Fruit fly (Drosophila melanogaster) whole organism, embryonic: ENCODE results near the gene Ae2.
A peak's percentile ranks its signal among the peaks of the same experiment; 100 is the strongest.

Experiments
- B-H2 ChIP-seq: fragments of 200-800 bp; sonication (Bioruptor generic); optimal IDR thresholded peaks from 2 replicates; lab custom pipeline; 2018; ENCODE audit warnings: missing biosample characterization, mild to moderate bottlenecking, missing genetic modification characterization
- BEAF-32 ChIP-seq: fragments of 200-800 bp; sonication (Bioruptor generic); optimal IDR thresholded peaks from 3 replicates; lab custom pipeline; 2017; ENCODE audit warnings: missing biosample characterization, missing genetic modification characterization, mild to moderate bottlenecking, moderate library complexity, missing genetic modification reagents
- CG11504 ChIP-seq: fragments of 200-800 bp; sonication (Bioruptor generic); optimal IDR thresholded peaks from 3 replicates; lab custom pipeline; 2019; ENCODE audit warnings: missing biosample characterization, mild to moderate bottlenecking, missing genetic modification characterization, moderate library complexity
- CG12744 ChIP-seq: fragments of 200-800 bp; sonication (Bioruptor generic); optimal IDR thresholded peaks from 2 replicates; lab custom pipeline; 2016; ENCODE audit warnings: missing biosample characterization, missing genetic modification characterization
- CG12942 ChIP-seq: fragments of 200-800 bp; sonication (Bioruptor generic); optimal IDR thresholded peaks from 3 replicates; lab custom pipeline; 2016; ENCODE audit warnings: missing biosample characterization, missing genetic modification characterization
- CG13287 ChIP-seq: fragments of 200-800 bp; sonication (Bioruptor generic); IDR thresholded peaks from 2 replicates; pipeline ENCODE4 v1.3.6; 2022; ENCODE audit warnings: missing biosample characterization, missing genetic modification characterization; ENCODE audit not compliant: partially characterized antibody
- CG13775 ChIP-seq: fragments of 200-800 bp; sonication (Bioruptor generic); optimal IDR thresholded peaks from 3 replicates; lab custom pipeline; 2017; ENCODE audit warnings: missing biosample characterization, mild to moderate bottlenecking, missing genetic modification characterization
- CG14050 ChIP-seq: fragments of 200-800 bp; sonication (Bioruptor generic); IDR thresholded peaks from 3 replicates; pipeline ENCODE4 v1.3.6; 2022; ENCODE audit warnings: missing biosample characterization, missing genetic modification characterization
- CG15479 ChIP-seq: fragments of 200-800 bp; sonication (Bioruptor generic); optimal IDR thresholded peaks from 3 replicates; lab custom pipeline; 2019; ENCODE audit warnings: missing biosample characterization, mild to moderate bottlenecking, missing genetic modification characterization, moderate library complexity
- CG17361 ChIP-seq: fragments of 200-800 bp; sonication (Bioruptor generic); IDR thresholded peaks from 3 replicates; pipeline ENCODE4 v1.3.6; 2022; ENCODE audit warnings: missing biosample characterization, missing genetic modification characterization
- CG18764 ChIP-seq: fragments of 200-800 bp; sonication (Bioruptor generic); optimal IDR thresholded peaks from 3 replicates; lab custom pipeline; 2016; ENCODE audit warnings: missing biosample characterization, missing genetic modification characterization
- CG2120 ChIP-seq: fragments of 200-800 bp; sonication (Bioruptor generic); optimal IDR thresholded peaks from 3 replicates; lab custom pipeline; 2016; ENCODE audit warnings: missing biosample characterization, missing genetic modification characterization
- CG2875 ChIP-seq: fragments of 200-800 bp; sonication (Bioruptor generic); optimal IDR thresholded peaks from 2 replicates; lab custom pipeline; 2017; ENCODE audit warnings: missing biosample characterization, mild to moderate bottlenecking, missing genetic modification characterization, missing genetic modification reagents
- CG30403 ChIP-seq: fragments of 200-800 bp; sonication (Bioruptor generic); optimal IDR thresholded peaks from 3 replicates; lab custom pipeline; 2016; ENCODE audit warnings: missing biosample characterization, missing genetic modification characterization
- CG3407 ChIP-seq: fragments of 200-800 bp; sonication (Bioruptor generic); optimal IDR thresholded peaks from 2 replicates; lab custom pipeline; 2018; ENCODE audit warnings: missing biosample characterization, mild to moderate bottlenecking, missing genetic modification characterization
- CG3726 ChIP-seq: fragments of 200-800 bp; sonication (Bioruptor generic); IDR thresholded peaks from 3 replicates; pipeline ENCODE4, ENCODE4 v1.3.6; 2022; ENCODE audit warnings: missing biosample characterization, missing genetic modification characterization
- CG42726 ChIP-seq: fragments of 200-800 bp; sonication (Bioruptor generic); IDR thresholded peaks from 2 replicates; pipeline ENCODE4 v1.3.6; 2022; ENCODE audit warnings: missing biosample characterization, missing genetic modification characterization; ENCODE audit not compliant: partially characterized antibody
- CG43689 ChIP-seq: fragments of 200-800 bp; sonication (Bioruptor generic); IDR thresholded peaks from 2 replicates; pipeline ENCODE4 v1.3.6; 2022; ENCODE audit warnings: missing biosample characterization, missing genetic modification characterization
- CG7987 ChIP-seq: fragments of 200-800 bp; sonication (Bioruptor generic); optimal IDR thresholded peaks from 2 replicates; lab custom pipeline; 2018; ENCODE audit warnings: missing biosample characterization, mild to moderate bottlenecking, missing genetic modification characterization, moderate library complexity
- CG9437 ChIP-seq: fragments of 200-800 bp; sonication (Bioruptor generic); optimal IDR thresholded peaks from 2 replicates; lab custom pipeline; 2018; ENCODE audit warnings: missing biosample characterization, mild to moderate bottlenecking, missing genetic modification characterization
- Dfd ChIP-seq, 2 experiments: fragments of >200 bp; optimal IDR thresholded peaks; 2 replicates each; lab custom pipeline; 2017; ENCODE audit warnings: missing biosample characterization in 2 of 2, missing genetic modification characterization in 2 of 2
- Dip2 ChIP-seq: fragments of 200-800 bp; sonication (Bioruptor generic); IDR thresholded peaks from 2 replicates; pipeline ENCODE4 v1.3.6; 2022; ENCODE audit warnings: missing biosample characterization, missing genetic modification characterization
- Dp ChIP-seq: fragments of 200-800 bp; sonication (Bioruptor generic); optimal IDR thresholded peaks from 2 replicates; lab custom pipeline; 2018; ENCODE audit warnings: missing biosample characterization, mild to moderate bottlenecking, missing genetic modification characterization, moderate library complexity
- HLH3B ChIP-seq: fragments of 200-800 bp; sonication (Bioruptor generic); IDR thresholded peaks from 2 replicates; pipeline ENCODE4 v1.3.6; 2022; ENCODE audit warnings: missing biosample characterization, missing genetic modification characterization
- HmgZ ChIP-seq: fragments of 200-800 bp; sonication (Bioruptor generic); optimal IDR thresholded peaks from 2 replicates; lab custom pipeline; 2018; ENCODE audit warnings: missing biosample characterization, mild to moderate bottlenecking, missing genetic modification characterization
- Hr51 ChIP-seq, 2 experiments: fragments of 200-800 bp; sonication (Bioruptor generic); optimal IDR thresholded peaks; 2 replicates in 1 of 2; 3 replicates in 1 of 2; lab custom pipeline; 2016 to 2018; ENCODE audit warnings: missing biosample characterization in 2 of 2, missing genetic modification characterization in 2 of 2, mild to moderate bottlenecking in 1 of 2, moderate library complexity in 1 of 2
- NC2α ChIP-seq: fragments of 200-800 bp; sonication (Bioruptor generic); optimal IDR thresholded peaks from 2 replicates; lab custom pipeline; 2016; ENCODE audit warnings: missing biosample characterization, missing genetic modification characterization
- Xbp1 ChIP-seq: fragments of 200-800 bp; sonication (Bioruptor generic); optimal IDR thresholded peaks from 3 replicates; lab custom pipeline; 2016; ENCODE audit warnings: missing biosample characterization, mild to moderate bottlenecking, missing genetic modification characterization
- ems ChIP-seq: fragments of 200-800 bp; sonication (Bioruptor generic); optimal IDR thresholded peaks from 3 replicates; lab custom pipeline; 2016; ENCODE audit warnings: missing biosample characterization, missing genetic modification characterization
- gcm2 ChIP-seq: fragments of 200-800 bp; sonication (Bioruptor generic); optimal IDR thresholded peaks from 2 replicates; lab custom pipeline; 2016; ENCODE audit warnings: missing biosample characterization, missing genetic modification characterization
- lilli ChIP-seq: fragments of 200-800 bp; sonication (Bioruptor generic); optimal IDR thresholded peaks from 3 replicates; lab custom pipeline; 2016; ENCODE audit warnings: missing biosample characterization, missing genetic modification characterization
- lov ChIP-seq, 2 experiments: fragments of 200-800 bp in 1 of 2; fragments of >200 bp in 1 of 2; sonication (Bioruptor generic) in 1 of 2; IDR thresholded peaks in 1 of 2; optimal IDR thresholded peaks in 1 of 2; 2 replicates in 1 of 2; 3 replicates in 1 of 2; pipeline versions ENCODE4 v1.3.6 to Lab custom; 2017 to 2022; ENCODE audit warnings: missing biosample characterization in 1 of 2, missing genetic modification characterization in 1 of 2
- oc ChIP-seq: fragments of 200-800 bp; sonication (Bioruptor generic); optimal IDR thresholded peaks from 2 replicates; lab custom pipeline; 2018; ENCODE audit warnings: missing biosample characterization, mild to moderate bottlenecking, missing genetic modification characterization, moderate library complexity
- odd ChIP-seq: fragments of 200-800 bp; sonication (Bioruptor generic); optimal IDR thresholded peaks from 2 replicates; lab custom pipeline; 2017; ENCODE audit warnings: missing biosample characterization, mild to moderate bottlenecking, missing genetic modification characterization
- pfk ChIP-seq: fragments of 200-800 bp; sonication (Bioruptor generic); optimal IDR thresholded peaks from 2 replicates; lab custom pipeline; 2018; ENCODE audit warnings: missing biosample characterization, mild to moderate bottlenecking, missing genetic modification characterization, moderate library complexity
- pho ChIP-seq: fragments of 200-800 bp; sonication (Bioruptor generic); optimal IDR thresholded peaks from 2 replicates; lab custom pipeline; 2016; ENCODE audit warnings: missing biosample characterization, missing genetic modification characterization
- ro ChIP-seq: fragments of 200-800 bp; sonication (Bioruptor generic); IDR thresholded peaks from 2 replicates; pipeline ENCODE4 v1.3.6; 2022; ENCODE audit warnings: missing biosample characterization, missing genetic modification characterization
- row ChIP-seq: fragments of 200-800 bp; sonication (Bioruptor generic); IDR thresholded peaks from 3 replicates; pipeline ENCODE4 v1.3.6; 2022; ENCODE audit warnings: missing biosample characterization, missing genetic modification characterization
- sd ChIP-seq: fragments of 200-800 bp; sonication (Bioruptor generic); optimal IDR thresholded peaks from 3 replicates; lab custom pipeline; 2018; ENCODE audit warnings: missing biosample characterization, mild to moderate bottlenecking, missing genetic modification characterization, moderate library complexity
- sens-2 ChIP-seq: fragments of 200-800 bp; sonication (Bioruptor generic); IDR thresholded peaks from 2 replicates; pipeline ENCODE4 v1.3.6; 2022; ENCODE audit warnings: missing biosample characterization, missing genetic modification characterization
- sisA ChIP-seq: fragments of 200-800 bp; sonication (Bioruptor generic); IDR thresholded peaks from 2 replicates; pipeline ENCODE4 v1.3.6; 2022; ENCODE audit warnings: missing biosample characterization, missing genetic modification characterization
- sna ChIP-seq: fragments of 200-800 bp; sonication (Bioruptor generic); IDR thresholded peaks from 2 replicates; pipeline ENCODE4 v1.3.6; 2022; ENCODE audit warnings: missing biosample characterization, missing genetic modification characterization; ENCODE audit not compliant: partially characterized antibody
- so ChIP-seq: fragments of 200-800 bp; sonication (Bioruptor generic); IDR thresholded peaks from 3 replicates; pipeline ENCODE4 v1.3.6; 2022; ENCODE audit warnings: missing biosample characterization, missing genetic modification characterization
- tio ChIP-seq: fragments of 200-800 bp; sonication (Bioruptor generic); optimal IDR thresholded peaks from 2 replicates; lab custom pipeline; 2017; ENCODE audit warnings: missing biosample characterization, missing genetic modification characterization, inconsistent platforms
- trem ChIP-seq: fragments of 200-800 bp; optimal IDR thresholded peaks from 3 replicates; lab custom pipeline; 2019; ENCODE audit warnings: missing biosample characterization, mild to moderate bottlenecking, missing genetic modification characterization, moderate library complexity
- tup ChIP-seq: fragments of 200-800 bp; sonication (Bioruptor generic); optimal IDR thresholded peaks from 2 replicates; lab custom pipeline; 2016; ENCODE audit warnings: missing biosample characterization, mild to moderate bottlenecking, missing genetic modification characterization, moderate library complexity
- tx ChIP-seq: fragments of 200-800 bp; sonication (Bioruptor generic); optimal IDR thresholded peaks from 2 replicates; lab custom pipeline; 2016; ENCODE audit warnings: missing biosample characterization, missing genetic modification characterization
- vfl ChIP-seq: fragments of 200-800 bp; sonication (Bioruptor generic); optimal IDR thresholded peaks from 2 replicates; lab custom pipeline; 2016; ENCODE audit warnings: missing biosample characterization, missing genetic modification characterization
- vnd ChIP-seq: fragments of 200-800 bp; sonication (Bioruptor generic); IDR thresholded peaks from 3 replicates; pipeline ENCODE4 v1.3.6; 2022; ENCODE audit warnings: missing biosample characterization, missing genetic modification characterization; ENCODE audit not compliant: partially characterized antibody

Gene Ae2

dm6 chr3L:9729795-9730421, 33.4 kb upstream of the Ae2 start, which contains the start of gene ATPsynB (continued):
- TF ChIP-seq CG13287 (GFP tag; lab: Robert Waterston, UW) (peak; percentile 36; the same call in 1 of the 2 replicates), CG15479 (GFP tag; lab: Kevin White, UChicago) (no peak), CG17361 (GFP tag; lab: Robert Waterston, UW) (peak; percentile 31; the same call in 1 of the 3 replicates), tx (no peak), NC2α (GFP tag; lab: Kevin White, UChicago) (no peak), CG3407 (GFP tag; lab: Kevin White, UChicago) (no peak), ems (GFP tag; lab: Kevin White, UChicago) (no peak), oc (tag; lab: Kevin White, UChicago) (no peak), CG9437 (GFP tag; lab: Kevin White, UChicago) (no peak), CG12744 (GFP tag; lab: Kevin White, UChicago) (no peak), B-H2 (GFP tag; lab: Kevin White, UChicago) (peak; percentile 81), CG2875 (GFP tag; lab: Kevin White, UChicago) (no peak), lilli (GFP tag; lab: Kevin White, UChicago) (no peak), CG14050 (GFP tag; lab: Robert Waterston, UW) (no peak), sd (no peak), sens-2 (GFP tag; lab: Robert Waterston, UW) (no peak), CG18764 (GFP tag; lab: Kevin White, UChicago) (no peak), Dp (GFP tag; lab: Kevin White, UChicago) (peak; percentile 95), pfk (GFP tag; lab: Kevin White, UChicago) (no peak), HLH3B (no peak), CG30403 (GFP tag; lab: Kevin White, UChicago) (peak; percentile 17), tio (GFP tag; lab: Kevin White, UChicago) (no peak), odd (GFP tag; lab: Kevin White, UChicago) (no peak), Hr51 (GFP tag; optimal IDR thresholded peaks at IDR 0.05; lab: Kevin White, UChicago) (no peak), pho (GFP tag; lab: Kevin White, UChicago) (peak; percentile 10), HmgZ (peak; percentile 53), CG13775 (no peak), vfl (GFP tag; lab: Kevin White, UChicago) (no peak), vnd (GFP tag; lab: Robert Waterston, UW) (no peak), Dfd (GFP tag; optimal IDR thresholded peaks at IDR 0.05; lab: Kevin White, UChicago) (no peak), CG2120 (GFP tag; lab: Kevin White, UChicago) (peak; percentile 47), Dip2 (GFP tag; lab: Robert Waterston, UW) (no peak), CG43689 (GFP tag; lab: Robert Waterston, UW) (no peak), CG12942 (GFP tag; lab: Kevin White, UChicago) (peak; percentile 19), CG42726 (peak; percentile 58), row (GFP tag; lab: Robert Waterston, UW) (peak; percentile 24; the same call in 1 of the 3 replicates), ro (no peak), BEAF-32 (peak; percentile 39), so (GFP tag; lab: Robert Waterston, UW) (no peak), sna (GFP tag; lab: Robert Waterston, UW) (no peak), CG7987 (GFP tag; lab: Kevin White, UChicago) (peak; percentile 42), tup (GFP tag; lab: Kevin White, UChicago) (no peak), CG11504 (tag; lab: Kevin White, UChicago) (no peak), Xbp1 (peak; percentile 37), trem (peak; percentile 57), CG3726 (no peak), lov (optimal IDR thresholded peaks at IDR 0.05; lab: Kevin White, UChicago) (no peak), lov (GFP tag; IDR thresholded peaks at IDR 0.05; lab: Robert Waterston, UW) (no peak), gcm2 (GFP tag; lab: Kevin White, UChicago) (no peak), sisA (no peak)
